Worm (Caenorhabditis elegans): ENCODE results near the gene srsx-13.

The srsx-13 gene

DNA sequence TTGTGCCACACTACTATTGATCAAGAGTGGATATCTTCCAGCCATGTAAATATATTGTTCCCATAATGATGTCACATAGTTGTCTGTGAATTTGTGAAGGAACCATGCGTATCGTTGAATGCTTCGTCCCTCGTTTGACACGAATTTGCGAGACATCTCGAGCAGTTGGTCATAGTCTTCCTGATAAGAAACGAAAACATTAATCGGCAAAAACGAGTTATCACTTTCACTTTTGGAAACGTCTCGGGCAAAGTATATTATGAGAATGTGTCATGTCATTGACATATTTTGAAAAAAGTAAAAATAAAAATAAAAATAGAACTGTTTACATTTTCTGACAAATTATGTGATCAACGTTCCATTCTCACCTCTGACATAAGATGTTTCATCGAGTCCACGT is 43.4 kb upstream of the srsx-13 start (continued):
- TF ChIP-seq cey-2 (tag; optimal IDR thresholded peaks at IDR 0.05; ENCODE audit: borderline replicate concordance, insufficient read depth) (no peak), nhr-48 (tag; optimal IDR thresholded peaks at IDR 0.05) (peak; percentile 39), dmd-6 (GFP tag; IDR thresholded peaks at IDR 0.05) (peak; percentile 77), snpc-4 (tag; optimal IDR thresholded peaks at IDR 0.05) (no peak), ZK546.5 (tag; optimal IDR thresholded peaks at IDR 0.05) (no peak), Y48G9A.11 (GFP tag; IDR thresholded peaks at IDR 0.05) (no peak), lin-39 (tag; optimal IDR thresholded peaks at IDR 0.05) (no peak), dve-1 (tag; optimal IDR thresholded peaks at IDR 0.05; ENCODE audit: insufficient read depth) (peak; percentile 18), ztf-7 (tag; optimal IDR thresholded peaks at IDR 0.05) (no peak), fkh-10 (GFP tag; optimal IDR thresholded peaks at IDR 0.05) (no peak), ZK337.2 (GFP tag; IDR thresholded peaks at IDR 0.05) (no peak), unc-62 (GFP tag; optimal IDR thresholded peaks at IDR 0.05 in 1 of 2) (no peak), unc-62 (tag; optimal IDR thresholded peaks at IDR 0.05) (no peak), attf-4 (tag; optimal IDR thresholded peaks at IDR 0.05) (no peak), ceh-82 (tag; optimal IDR thresholded peaks at IDR 0.05) (no peak), pqm-1 (tag; optimal IDR thresholded peaks at IDR 0.05) (peak; percentile 10), ceh-28 (tag; optimal IDR thresholded peaks at IDR 0.05) (no peak), aly-2 (tag; optimal IDR thresholded peaks at IDR 0.05) (no peak), F37D6.2 (tag; optimal IDR thresholded peaks at IDR 0.05) (no peak), nhr-111 (GFP tag; optimal IDR thresholded peaks at IDR 0.05) (no peak), nhr-77 (tag; optimal IDR thresholded peaks at IDR 0.05) (no peak), hlh-30 (tag; optimal IDR thresholded peaks at IDR 0.05; ENCODE audit: insufficient read depth) (peak; percentile 17), zip-11 (GFP tag; IDR thresholded peaks at IDR 0.05) (no peak), Y75B8A.6 (GFP tag; IDR thresholded peaks at IDR 0.05) (no peak), ceh-44 (GFP tag; IDR thresholded peaks at IDR 0.05) (no peak), lin-38 (GFP tag; IDR thresholded peaks at IDR 0.05) (no peak), dmd-9 (GFP tag; IDR thresholded peaks at IDR 0.05) (no peak), tag-97 (GFP tag; IDR thresholded peaks at IDR 0.05) (no peak), skn-1 (tag; optimal IDR thresholded peaks at IDR 0.05) (no peak), spr-3 (GFP tag; optimal IDR thresholded peaks at IDR 0.05) (no peak), nhr-76 (tag; optimal IDR thresholded peaks at IDR 0.05) (no peak), tra-1 (GFP tag; IDR thresholded peaks at IDR 0.05) (no peak), arid-1 (GFP tag; conservative IDR thresholded peaks at IDR 0.05) (no peak), spr-1 (tag; optimal IDR thresholded peaks at IDR 0.05) (no peak), php-3 (GFP tag; IDR thresholded peaks at IDR 0.05) (0 out of 2 replicates have a peak, but pooled peaks have one; percentile 24), lim-7 (GFP tag; IDR thresholded peaks at IDR 0.05) (no peak), madf-5 (GFP tag; IDR thresholded peaks at IDR 0.05) (no peak), lin-15B (tag; optimal IDR thresholded peaks at IDR 0.05) (no peak), F49E8.2 (tag; optimal IDR thresholded peaks at IDR 0.05; ENCODE audit: borderline replicate concordance) (no peak), Y105C5A.15 (GFP tag; IDR thresholded peaks at IDR 0.05) (no peak), gei-8 (GFP tag; optimal IDR thresholded peaks at IDR 0.05) (no peak), lsy-2 (tag; optimal IDR thresholded peaks at IDR 0.05) (no peak), zip-2 (tag; optimal IDR thresholded peaks at IDR 0.05) (no peak), saeg-2 (GFP tag; IDR thresholded peaks at IDR 0.05) (no peak), hif-1 (tag; optimal IDR thresholded peaks at IDR 0.05) (no peak)

Measured in whole organism, L4 larva.